Worm (Caenorhabditis elegans) whole organism, L3 larva: ENCODE measurements around the gene jkk-1.

ENCODE experiments used
- R02D3.7 ChIP-seq: fragments of 150-350 bp; optimal IDR thresholded peaks from 2 replicates; lab custom pipeline; 2014; ENCODE audit warnings: missing biosample characterization, missing genetic modification characterization
- ZK546.5 ChIP-seq: sonication (generic microtip); optimal IDR thresholded peaks from 2 replicates; lab custom pipeline; 2017; ENCODE audit warnings: missing biosample characterization, missing genetic modification characterization
- aly-2 ChIP-seq: fragments of 150-350 bp; optimal IDR thresholded peaks from 2 replicates; lab custom pipeline; 2014; ENCODE audit warnings: missing biosample characterization, missing genetic modification characterization
- ceh-82 ChIP-seq: fragments of 150-350 bp; optimal IDR thresholded peaks from 2 replicates; lab custom pipeline; 2014; ENCODE audit warnings: missing biosample characterization, missing genetic modification characterization
- egl-27 ChIP-seq: sonication (generic microtip); optimal IDR thresholded peaks from 4 replicates; lab custom pipeline; 2017; ENCODE audit warnings: missing biosample characterization, missing genetic modification reagents, missing genetic modification characterization
- elt-2 ChIP-seq: sonication (generic microtip); optimal IDR thresholded peaks from 2 replicates; lab custom pipeline; 2016; ENCODE audit warnings: missing genetic modification reagents, mild to moderate bottlenecking, missing genetic modification characterization, missing compliant biosample characterization
- lin-15B ChIP-seq: fragments of 150-350 bp; optimal IDR thresholded peaks from 2 replicates; lab custom pipeline; 2014; ENCODE audit warnings: missing biosample characterization, missing genetic modification characterization
- lin-39 ChIP-seq: fragments of 150-350 bp; optimal IDR thresholded peaks from 2 replicates; lab custom pipeline; 2018; ENCODE audit warnings: missing biosample characterization, missing genetic modification reagents, missing genetic modification characterization
- mdl-1 ChIP-seq: fragments of 150-350 bp; optimal IDR thresholded peaks from 2 replicates; lab custom pipeline; 2014; ENCODE audit warnings: missing biosample characterization, missing genetic modification characterization
- nhr-11 ChIP-seq: fragments of 150-350 bp; optimal IDR thresholded peaks from 2 replicates; lab custom pipeline; 2014; ENCODE audit warnings: missing biosample characterization, missing genetic modification characterization
- skn-1 ChIP-seq: fragments of 150-350 bp; optimal IDR thresholded peaks from 2 replicates; lab custom pipeline; 2014; ENCODE audit warnings: missing biosample characterization, missing genetic modification characterization
- snpc-4 ChIP-seq: fragments of 150-350 bp; optimal IDR thresholded peaks from 2 replicates; lab custom pipeline; 2014; ENCODE audit warnings: missing biosample characterization, missing genetic modification characterization
- unc-39 ChIP-seq: sonication (generic microtip); optimal IDR thresholded peaks from 4 replicates; lab custom pipeline; 2017; ENCODE audit warnings: missing biosample characterization, missing genetic modification characterization
- unc-62 ChIP-seq: fragments of 150-350 bp; sonication (generic microtip); optimal IDR thresholded peaks from 4 replicates; lab custom pipeline; 2014; ENCODE audit warnings: missing biosample characterization, missing genetic modification reagents, missing genetic modification characterization

DNA sequence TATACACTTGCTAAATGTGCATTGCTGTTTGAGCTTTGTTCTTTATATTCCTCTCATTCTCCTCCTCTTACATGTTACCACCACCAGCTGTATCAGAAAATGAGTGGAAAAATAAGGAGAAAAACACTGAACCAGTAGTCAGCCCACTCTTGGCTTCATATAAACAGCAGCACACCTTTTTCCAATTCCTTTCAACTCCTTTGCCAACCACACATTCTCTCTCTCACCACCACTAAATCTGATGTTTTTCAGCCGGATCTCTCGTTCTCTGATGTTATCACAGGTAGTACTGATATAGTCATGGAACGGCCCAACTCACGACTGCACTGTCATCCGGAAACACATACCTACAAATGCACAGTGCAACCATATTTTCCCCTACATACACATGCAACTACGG is 18.3 kb downstream of the jkk-1 start, which contains the start of gene kcnl-3:
- TF ChIP-seq skn-1 (tag; lab: Kevin White, UChicago) (no peak), lin-39 (tag; lab: Kevin White, UChicago) (no peak), aly-2 (tag; lab: Kevin White, UChicago) (no peak), nhr-11 (no peak), mdl-1 (no peak), unc-39 (tag; lab: Kevin White, UChicago) (no peak), snpc-4 (tag; lab: Kevin White, UChicago) (no peak), egl-27 (tag; lab: Kevin White, UChicago) (no peak), ceh-82 (tag; lab: Kevin White, UChicago) (no peak), R02D3.7 (tag; lab: Kevin White, UChicago) (no peak), unc-62 (no peak), ZK546.5 (tag; lab: Kevin White, UChicago) (no peak), elt-2 (tag; lab: Kevin White, UChicago) (no peak), lin-15B (tag; lab: Kevin White, UChicago) (no peak)
